Fruit fly (Drosophila melanogaster): ENCODE data around the gene Pus10.
A peak's percentile ranks its signal among the peaks of the same experiment; 100 is the strongest.

Pus10 gene

dm6 chr2L:160581-161452, 5.7 kb upstream of the Pus10 start (continued):
- no peak for TF ChIP-seq cyc (GFP tag; optimal IDR thresholded peaks at IDR 0.05)
- peak; percentile 76 for TF ChIP-seq Ets96B (tag; optimal IDR thresholded peaks at IDR 0.05)
- TF ChIP-seq CG1621 (tag; optimal IDR thresholded peaks at IDR 0.05): peak; percentile 80
- no peak for TF ChIP-seq eg (GFP tag; IDR thresholded peaks at IDR 0.05)
- no peak for TF ChIP-seq CG15336 (GFP tag; IDR thresholded peaks at IDR 0.05)
- peak; percentile 88 for TF ChIP-seq Eip78C (GFP tag)
- TF ChIP-seq acj6 (GFP tag; optimal IDR thresholded peaks at IDR 0.05): peak; percentile 29
- no peak for TF ChIP-seq CG6163 (GFP tag; IDR thresholded peaks at IDR 0.05)
- TF ChIP-seq Eip93F (GFP tag; optimal IDR thresholded peaks at IDR 0.05): peak; percentile 92
- TF ChIP-seq CG11902 (GFP tag; optimal IDR thresholded peaks at IDR 0.05): no peak
- peak; percentile 22 for TF ChIP-seq CG7368 (GFP tag; optimal IDR thresholded peaks at IDR 0.05)
- TF ChIP-seq lz (GFP tag; optimal IDR thresholded peaks at IDR 0.05): peak; percentile 17
- peak; percentile 52 for TF ChIP-seq esn (GFP tag; optimal IDR thresholded peaks at IDR 0.05)
- no peak for TF ChIP-seq CG8119 (GFP tag; IDR thresholded peaks at IDR 0.05)
- TF ChIP-seq CG3032 (tag; optimal IDR thresholded peaks at IDR 0.05): peak; percentile 69
- TF ChIP-seq svp (GFP tag): peak; percentile 88
- TF ChIP-seq CG11762 (GFP tag; optimal IDR thresholded peaks at IDR 0.05; ENCODE audit: insufficient read depth): peak; percentile 44
- peak; percentile 67 for TF ChIP-seq Met (GFP tag; optimal IDR thresholded peaks at IDR 0.05)
- no peak for TF ChIP-seq Blimp-1 (GFP tag; optimal IDR thresholded peaks at IDR 0.05)
- TF ChIP-seq fd85E (GFP tag; optimal IDR thresholded peaks at IDR 0.05): peak; percentile 87
- peak; percentile 85 for TF ChIP-seq fd59A (GFP tag; optimal IDR thresholded peaks at IDR 0.05)
- TF ChIP-seq dac (GFP tag; optimal IDR thresholded peaks at IDR 0.05): peak; percentile 92
- peak; percentile 86 for TF ChIP-seq pdm3 (GFP tag; optimal IDR thresholded peaks at IDR 0.05)
- peak; percentile 23 for TF ChIP-seq CG6854 (GFP tag; optimal IDR thresholded peaks at IDR 0.05)
- TF ChIP-seq CG11294 (GFP tag; IDR thresholded peaks at IDR 0.05): no peak
- peak; percentile 58 for TF ChIP-seq CG8319 (GFP tag; optimal IDR thresholded peaks at IDR 0.05)
- TF ChIP-seq topi (GFP tag; optimal IDR thresholded peaks at IDR 0.05): peak; percentile 52
- TF ChIP-seq OdsH (GFP tag; optimal IDR thresholded peaks at IDR 0.05): peak; percentile 85
- TF ChIP-seq dsx (GFP tag; optimal IDR thresholded peaks at IDR 0.05; ENCODE audit: poor library complexity, severe bottlenecking): peak; percentile 85
- TF ChIP-seq Eip75B (GFP tag; optimal IDR thresholded peaks at IDR 0.05): peak; percentile 88
- no peak for TF ChIP-seq Ets21C (GFP tag; optimal IDR thresholded peaks at IDR 0.05)
- TF ChIP-seq CG31627 (GFP tag; optimal IDR thresholded peaks at IDR 0.05): peak; percentile 2
- peak; percentile 83 for TF ChIP-seq Sox102F (GFP tag; optimal IDR thresholded peaks at IDR 0.05)
- peak; percentile 74 for TF ChIP-seq CG3919 (GFP tag; optimal IDR thresholded peaks at IDR 0.05)
- peak; percentile 57 for TF ChIP-seq Hr4 (GFP tag; optimal IDR thresholded peaks at IDR 0.05)

dm6 chr2L:158649-159257, 3.6 kb upstream of the Pus10 start, which contains the start of the genes CG33635 and spen:
TSS of gene CG33635 (minus strand) at chr2L:158664.
TSS of gene spen (plus strand) at chr2L:159032.
- TF ChIP-seq Smox (GFP tag; optimal IDR thresholded peaks at IDR 0.05) (no peak), dac (GFP tag; optimal IDR thresholded peaks at IDR 0.05) (no peak), salr (GFP tag; optimal IDR thresholded peaks at IDR 0.05) (peak in 1 of 2 experiments; percentile 14), CG34406 (GFP tag; optimal IDR thresholded peaks at IDR 0.05) (no peak), CG32006 (GFP tag; optimal IDR thresholded peaks at IDR 0.05) (no peak), CG10669 (GFP tag; optimal IDR thresholded peaks at IDR 0.05) (no peak), fd59A (GFP tag; optimal IDR thresholded peaks at IDR 0.05) (no peak), CG10631 (GFP tag; optimal IDR thresholded peaks at IDR 0.05) (no peak), CG16779 (tag; optimal IDR thresholded peaks at IDR 0.05) (peak; percentile 53), Ets21C (GFP tag; optimal IDR thresholded peaks at IDR 0.05) (no peak), CG6808 (GFP tag; optimal IDR thresholded peaks at IDR 0.05) (peak; percentile 39), dsx (GFP tag; optimal IDR thresholded peaks at IDR 0.05; ENCODE audit: poor library complexity, severe bottlenecking) (peak; percentile 71), CG3032 (tag; optimal IDR thresholded peaks at IDR 0.05) (no peak), Eip78C (GFP tag) (peak; percentile 84), achi (GFP tag; optimal IDR thresholded peaks at IDR 0.05) (no peak), CG11902 (GFP tag; optimal IDR thresholded peaks at IDR 0.05) (no peak), CG15336 (GFP tag; IDR thresholded peaks at IDR 0.05) (no peak), Sox15 (GFP tag; optimal IDR thresholded peaks at IDR 0.05) (no peak), CG8119 (GFP tag; IDR thresholded peaks at IDR 0.05) (no peak), CG6792 (GFP tag; optimal IDR thresholded peaks at IDR 0.05) (no peak), vri (GFP tag; optimal IDR thresholded peaks at IDR 0.05) (peak; percentile 82), fkh (GFP tag; optimal IDR thresholded peaks at IDR 0.05) (peak; percentile 76), net (GFP tag; optimal IDR thresholded peaks at IDR 0.05) (peak; percentile 41)

Data from whole organism, prepupa.